Worm (Caenorhabditis elegans) whole organism, early embryonic: ENCODE measurements around the gene F54H12.5.

Source experiments
- B0310.2 ChIP-seq: sonication (generic microtip); optimal IDR thresholded peaks from 2 replicates; lab custom pipeline; 2016; ENCODE audit warnings: mild to moderate bottlenecking, missing genetic modification characterization, missing compliant biosample characterization
- ama-1 ChIP-seq: fragments of 150-350 bp; optimal IDR thresholded peaks from 2 replicates; lab custom pipeline; 2014
- hmbx-1 ChIP-seq: sonication (generic microtip); optimal IDR thresholded peaks from 2 replicates; lab custom pipeline; 2016; ENCODE audit warnings: mild to moderate bottlenecking, missing genetic modification characterization, missing compliant biosample characterization
- tbx-11 ChIP-seq: fragments of 200-800 bp; sonication (Bioruptor generic); IDR thresholded peaks from 2 replicates; pipeline ENCODE4 v1.3.6; 2022; ENCODE audit warnings: missing genetic modification characterization, missing compliant biosample characterization
- tra-4 ChIP-seq: sonication (generic microtip); optimal IDR thresholded peaks from 2 replicates; lab custom pipeline; 2017; ENCODE audit warnings: missing genetic modification characterization, missing compliant biosample characterization

DNA sequence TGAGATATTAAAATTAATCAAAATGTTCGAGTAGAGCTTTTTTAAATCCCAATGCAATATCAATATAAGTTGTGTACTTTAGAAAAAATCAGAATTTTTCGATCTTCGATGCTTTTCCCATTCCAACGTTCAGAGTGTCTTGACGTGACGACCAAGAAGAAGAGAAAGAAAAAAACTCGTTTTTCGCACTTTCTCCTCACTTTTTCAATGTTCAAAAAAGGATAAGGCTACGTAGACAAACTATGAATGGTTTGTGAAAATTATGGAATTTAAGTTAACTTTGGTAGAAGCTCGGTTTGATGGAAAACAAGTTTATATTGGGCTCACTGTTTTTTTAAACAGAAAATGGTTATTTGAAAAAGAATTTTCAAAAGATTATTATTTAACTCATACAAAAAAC lies 24.3 kb downstream of the F54H12.5 start:
- TF ChIP-seq ama-1 (no peak), hmbx-1 (tag; lab: Kevin White, UChicago) (no peak), tbx-11 (GFP tag; lab: Robert Waterston, UW) (no peak), tra-4 (tag; lab: Kevin White, UChicago) (no peak), B0310.2 (no peak)
